Worm (Caenorhabditis elegans): Measurements from ENCODE around the gene pqe-1.

DNA sequence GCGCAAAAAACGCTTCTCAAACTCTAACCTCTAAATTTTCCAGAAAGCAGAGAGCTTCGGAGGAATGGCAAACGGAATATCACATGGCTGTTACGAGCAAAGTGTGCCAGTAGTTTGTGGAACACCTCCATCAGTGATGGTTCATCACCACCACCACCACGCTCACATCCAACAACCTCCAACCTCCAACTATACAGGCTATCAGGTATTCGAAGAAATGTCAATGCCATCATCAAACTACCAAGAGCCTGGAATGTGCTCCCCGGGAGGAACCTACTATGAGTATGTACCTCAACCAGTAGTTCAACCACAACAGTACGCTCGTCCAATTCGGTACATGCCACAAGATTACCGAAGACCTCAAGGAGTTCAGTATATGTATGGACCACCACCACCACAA is 32.5 kb downstream of the pqe-1 start:
- TF ChIP-seq pha-4 (tag; optimal IDR thresholded peaks at IDR 0.05) = no peak
- TF ChIP-seq pbrm-1 (GFP tag; IDR thresholded peaks at IDR 0.05) = no peak
- no peak for TF ChIP-seq egl-18 (GFP tag; IDR thresholded peaks at IDR 0.05)
- TF ChIP-seq snpc-4 (GFP tag; optimal IDR thresholded peaks at IDR 0.05) = no peak
- TF ChIP-seq snpc-4 (tag; optimal IDR thresholded peaks at IDR 0.05) = no peak
- TF ChIP-seq F52B5.7 (tag; optimal IDR thresholded peaks at IDR 0.05) = no peak
- TF ChIP-seq hlh-12 (tag; optimal IDR thresholded peaks at IDR 0.05) = no peak
- no peak for TF ChIP-seq snpc-1.1 (tag; optimal IDR thresholded peaks at IDR 0.05; ENCODE audit: insufficient read depth)
- no peak for TF ChIP-seq Y67H2A.10 (GFP tag; conservative IDR thresholded peaks at IDR 0.05)
- TF ChIP-seq T26A5.8 (tag; optimal IDR thresholded peaks at IDR 0.05) = no peak

Measured in whole organism, young adult.